Fruit fly (Drosophila melanogaster): ENCODE results near the gene CG13300.

Gene CG13300

dm6 chr3L:6352232-6352631, at the start of gene CG13300:
TSS of gene CG13300 (minus strand) at chr3L:6352390.
- no peak for TF ChIP-seq CG8478 (optimal IDR thresholded peaks at IDR 0.05)
- TF ChIP-seq CTCF (optimal IDR thresholded peaks at IDR 0.05): no peak

dm6 chr3L:6400062-6400750, 48.0 kb upstream of the CG13300 start, which contains the start of gene CG42747:
TSS of gene CG42747 (plus strand) at chr3L:6400590.
- TF ChIP-seq CTCF (optimal IDR thresholded peaks at IDR 0.05): no peak
- TF ChIP-seq CG8478 (optimal IDR thresholded peaks at IDR 0.05): no peak

- TF ChIP-seq CG8478 (optimal IDR thresholded peaks at IDR 0.05): no peak
- TF ChIP-seq CTCF (optimal IDR thresholded peaks at IDR 0.05): no peak
These were observed 45.6 kb upstream of the CG13300 start for dm6 chr3L:6397835-6398234.

dm6 chr3L:6395907-6396306, 43.7 kb upstream of the CG13300 start:
- TF ChIP-seq CTCF (optimal IDR thresholded peaks at IDR 0.05) (no peak), CG8478 (optimal IDR thresholded peaks at IDR 0.05) (no peak)

- TF ChIP-seq CG8478 (optimal IDR thresholded peaks at IDR 0.05) (no peak), CTCF (optimal IDR thresholded peaks at IDR 0.05) (no peak)
These were observed 40.3 kb upstream of the CG13300 start for dm6 chr3L:6392443-6392842.

- TF ChIP-seq CTCF (optimal IDR thresholded peaks at IDR 0.05) (no peak), CG8478 (optimal IDR thresholded peaks at IDR 0.05) (no peak)
These were observed 39.2 kb upstream of the CG13300 start for dm6 chr3L:6391354-6391753.

dm6 chr3L:6387754-6388153, 35.6 kb upstream of the CG13300 start:
- TF ChIP-seq CG8478 (optimal IDR thresholded peaks at IDR 0.05): no peak
- TF ChIP-seq CTCF (optimal IDR thresholded peaks at IDR 0.05): no peak

dm6 chr3L:6371406-6371805, 19.2 kb upstream of the CG13300 start:
- TF ChIP-seq CTCF (optimal IDR thresholded peaks at IDR 0.05) (no peak), CG8478 (optimal IDR thresholded peaks at IDR 0.05) (no peak)

- TF ChIP-seq CTCF (optimal IDR thresholded peaks at IDR 0.05) (no peak), CG8478 (optimal IDR thresholded peaks at IDR 0.05) (no peak)
These were observed 17.5 kb upstream of the CG13300 start for dm6 chr3L:6369638-6370195.

dm6 chr3L:6366629-6367028, 14.4 kb upstream of the CG13300 start:
- no peak for TF ChIP-seq CG8478 (optimal IDR thresholded peaks at IDR 0.05)
- TF ChIP-seq CTCF (optimal IDR thresholded peaks at IDR 0.05): no peak

dm6 chr3L:6364217-6364616, 12.0 kb upstream of the CG13300 start:
- TF ChIP-seq CG8478 (optimal IDR thresholded peaks at IDR 0.05) (no peak), CTCF (optimal IDR thresholded peaks at IDR 0.05) (no peak)

- no peak for TF ChIP-seq CG8478 (optimal IDR thresholded peaks at IDR 0.05)
- no peak for TF ChIP-seq CTCF (optimal IDR thresholded peaks at IDR 0.05)
These were observed 11.4 kb upstream of the CG13300 start for dm6 chr3L:6363626-6364025.

- TF ChIP-seq CTCF (optimal IDR thresholded peaks at IDR 0.05) (no peak), CG8478 (optimal IDR thresholded peaks at IDR 0.05) (no peak)
These were observed 7.0 kb upstream of the CG13300 start for dm6 chr3L:6359205-6359604.

- TF ChIP-seq CTCF (optimal IDR thresholded peaks at IDR 0.05) (no peak), CG8478 (optimal IDR thresholded peaks at IDR 0.05) (no peak)
These were observed 6.3 kb upstream of the CG13300 start for dm6 chr3L:6358501-6358900.

dm6 chr3L:6357152-6357551, 5.0 kb upstream of the CG13300 start:
- TF ChIP-seq CG8478 (optimal IDR thresholded peaks at IDR 0.05) (no peak), CTCF (optimal IDR thresholded peaks at IDR 0.05) (no peak)

dm6 chr3L:6355032-6355431, 2.8 kb upstream of the CG13300 start:
- TF ChIP-seq CTCF (optimal IDR thresholded peaks at IDR 0.05): no peak
- TF ChIP-seq CG8478 (optimal IDR thresholded peaks at IDR 0.05): no peak

dm6 chr3L:6349976-6350375, 2.2 kb downstream of the CG13300 start, which contains the start of gene Sfp65A:
TSS of gene Sfp65A (plus strand) at chr3L:6350276.
- no peak for TF ChIP-seq CG8478 (optimal IDR thresholded peaks at IDR 0.05)
- TF ChIP-seq CTCF (optimal IDR thresholded peaks at IDR 0.05): no peak
